Fruit fly (Drosophila melanogaster): Measurements from ENCODE around the gene Adgf-A2.

Gene Adgf-A2

DNA sequence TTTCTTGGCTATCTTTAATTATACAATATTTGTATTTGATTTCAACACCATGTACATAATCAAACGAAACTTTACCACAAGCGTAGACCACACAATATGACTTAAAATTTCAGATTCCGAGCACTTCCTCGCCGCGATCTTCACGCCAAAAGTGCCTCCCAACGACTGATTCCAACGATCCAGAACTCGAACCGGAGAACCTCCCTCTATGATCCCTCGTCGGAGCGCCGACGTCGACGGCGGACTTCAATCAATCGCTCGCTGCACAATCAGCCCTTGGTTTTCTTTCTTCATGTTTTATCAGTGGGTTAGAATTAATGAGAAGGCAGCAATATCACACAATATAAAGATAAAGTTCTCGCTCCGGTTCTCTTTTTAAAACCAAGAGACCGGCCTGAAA lies at the start of gene Adgf-A2, which contains the start of gene Adgf-A:
Gene Adgf-A2, minus strand, starts transcription at position 172 of the 400 bp plus-strand sequence.
Gene Adgf-A, minus strand, starts transcription at position 172 of the 400 bp plus-strand sequence.
- no peak for TF ChIP-seq cyc (GFP tag; optimal IDR thresholded peaks at IDR 0.05)
- TF ChIP-seq CG8119 (GFP tag; IDR thresholded peaks at IDR 0.05), result no peak
- TF ChIP-seq OdsH (GFP tag; optimal IDR thresholded peaks at IDR 0.05), result no peak
- TF ChIP-seq achi (GFP tag; optimal IDR thresholded peaks at IDR 0.05), result no peak
- no peak for TF ChIP-seq net (GFP tag; optimal IDR thresholded peaks at IDR 0.05)
- TF ChIP-seq Gug (GFP tag; IDR thresholded peaks at IDR 0.05), result no peak
- TF ChIP-seq Eip75B (GFP tag; optimal IDR thresholded peaks at IDR 0.05), result no peak
- no peak for TF ChIP-seq Lpt (GFP tag; optimal IDR thresholded peaks at IDR 0.05)
- TF ChIP-seq CG16779 (tag; optimal IDR thresholded peaks at IDR 0.05), result no peak
- no peak for TF ChIP-seq CG6276 (GFP tag; optimal IDR thresholded peaks at IDR 0.05)
- no peak for TF ChIP-seq Eip78C (GFP tag)
- TF ChIP-seq fd59A (GFP tag; optimal IDR thresholded peaks at IDR 0.05), result no peak
- TF ChIP-seq Blimp-1 (GFP tag; optimal IDR thresholded peaks at IDR 0.05), result no peak
- no peak for TF ChIP-seq fd85E (GFP tag; optimal IDR thresholded peaks at IDR 0.05)
- TF ChIP-seq CG34406 (GFP tag; optimal IDR thresholded peaks at IDR 0.05), result no peak
- TF ChIP-seq CG15336 (GFP tag; IDR thresholded peaks at IDR 0.05), result no peak
- no peak for TF ChIP-seq CG10631 (GFP tag; optimal IDR thresholded peaks at IDR 0.05)
- no peak for TF ChIP-seq CG11762 (GFP tag; optimal IDR thresholded peaks at IDR 0.05; ENCODE audit: insufficient read depth)
- TF ChIP-seq CG8319 (GFP tag; optimal IDR thresholded peaks at IDR 0.05), result no peak
- TF ChIP-seq Ets21C (GFP tag; optimal IDR thresholded peaks at IDR 0.05), result no peak

DNA sequence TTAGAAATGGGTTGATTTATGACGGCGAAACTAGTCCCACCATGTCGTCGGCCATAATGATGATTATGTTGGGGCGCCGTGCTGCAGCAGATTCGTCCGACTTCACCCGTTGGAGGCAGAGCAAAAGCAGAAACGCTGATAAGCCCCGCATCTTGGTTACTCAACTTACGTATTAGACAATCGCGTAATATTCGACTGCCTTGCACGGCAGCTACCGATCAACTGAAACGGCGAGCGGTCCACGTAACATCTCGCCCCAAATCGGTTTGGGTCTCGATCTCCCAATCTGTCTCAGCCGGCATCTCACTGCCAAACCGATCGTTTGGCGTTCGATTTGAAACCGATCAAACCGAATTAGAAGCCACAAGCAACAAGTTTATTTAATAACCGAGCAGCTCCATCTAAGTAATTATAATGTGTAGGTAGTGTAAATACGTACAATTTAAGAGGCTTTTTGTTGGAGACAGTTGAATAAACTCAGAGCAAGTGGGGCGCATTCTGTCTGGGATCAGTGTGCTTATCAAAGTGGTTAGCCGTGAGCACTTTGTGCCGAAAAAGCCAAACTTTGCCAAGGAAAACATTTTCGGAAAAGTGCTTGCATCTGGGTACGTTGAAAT lies 44.7 kb upstream of the Adgf-A2 start, which contains the start of gene CG32191:
Gene CG32191, minus strand, starts transcription at position 550 of the 617 bp plus-strand sequence.
- TF ChIP-seq vri (GFP tag; optimal IDR thresholded peaks at IDR 0.05), result peak; percentile 11
- no peak for TF ChIP-seq net (GFP tag; optimal IDR thresholded peaks at IDR 0.05)
- TF ChIP-seq fkh (GFP tag; optimal IDR thresholded peaks at IDR 0.05), result peak; percentile 64
- no peak for TF ChIP-seq salr (GFP tag; optimal IDR thresholded peaks at IDR 0.05)

- TF ChIP-seq CG11762 (GFP tag; optimal IDR thresholded peaks at IDR 0.05; ENCODE audit: insufficient read depth) (no peak), Hr4 (GFP tag; optimal IDR thresholded peaks at IDR 0.05) (no peak), vri (GFP tag; optimal IDR thresholded peaks at IDR 0.05) (no peak), Blimp-1 (GFP tag; optimal IDR thresholded peaks at IDR 0.05) (no peak), CG15336 (GFP tag; IDR thresholded peaks at IDR 0.05) (no peak), pdm3 (GFP tag; optimal IDR thresholded peaks at IDR 0.05) (no peak), CG31627 (GFP tag; optimal IDR thresholded peaks at IDR 0.05) (no peak), dsx (GFP tag; optimal IDR thresholded peaks at IDR 0.05; ENCODE audit: poor library complexity, severe bottlenecking) (no peak), fkh (GFP tag; optimal IDR thresholded peaks at IDR 0.05) (no peak), CG9139 (GFP tag; optimal IDR thresholded peaks at IDR 0.05) (no peak)
Measured at dm6 chr3L:17806357-17807025, 42.5 kb upstream of the Adgf-A2 start, which contains the start of gene CG32187. CG32187 (minus strand) TSS chr3L:17806365.

dm6 chr3L:17804511-17804910 lies 40.6 kb upstream of the Adgf-A2 start, which contains the start of gene ais:
ais (minus strand) TSS chr3L:17804715.
- peak; percentile 42 for TF ChIP-seq OdsH (GFP tag; optimal IDR thresholded peaks at IDR 0.05)
- TF ChIP-seq esn (GFP tag; optimal IDR thresholded peaks at IDR 0.05), result peak; percentile 41
- TF ChIP-seq lz (GFP tag; optimal IDR thresholded peaks at IDR 0.05), result peak; percentile 23
- TF ChIP-seq CG11762 (GFP tag; optimal IDR thresholded peaks at IDR 0.05; ENCODE audit: insufficient read depth), result no peak
- TF ChIP-seq spab (GFP tag; optimal IDR thresholded peaks at IDR 0.05), result no peak
- TF ChIP-seq Hr39 (GFP tag; optimal IDR thresholded peaks at IDR 0.05), result peak; percentile 28
- peak; percentile 9 for TF ChIP-seq CG34406 (GFP tag; optimal IDR thresholded peaks at IDR 0.05)
- TF ChIP-seq CG31627 (GFP tag; optimal IDR thresholded peaks at IDR 0.05), result peak; percentile 10
- TF ChIP-seq acj6 (GFP tag; optimal IDR thresholded peaks at IDR 0.05), result peak; percentile 17
